In genomic region chr2L:18482989-18483388, dm6 we compare ENCODE assay signal across 3 fruit fly cellular contexts.
TF ChIP-seq lines count a peak whose summit lies in the region.

No protein-coding gene starts in this region.

- TF ChIP-seq CTCF in whole organism, embryonic (GFP tag; optimal IDR thresholded peaks at IDR 0.05; lab: Kevin White, UChicago), result no peak

TF ChIP-seq in whole organism, adult, 20 proteins besides CTCF, POLR2A, EP300 and RAD21:
- TF ChIP-seq tj (GFP tag; optimal IDR thresholded peaks at IDR 0.05; lab: Kevin White, UChicago) (peak; percentile 57), kay (GFP tag; lab: Kevin White, UChicago; ENCODE audit: borderline replicate concordance) (no peak)
TF ChIP-seq in whole organism, adult: peak in this region for 1.

TF ChIP-seq in whole organism, embryonic, 481 proteins besides CTCF, POLR2A, EP300 and RAD21:
- TF ChIP-seq Ravus (GFP tag; IDR thresholded peaks at IDR 0.05; lab: Robert Waterston, UW) (no peak), Sox100B (GFP tag; optimal IDR thresholded peaks at IDR 0.05; lab: Kevin White, UChicago) (peak; percentile 6), eve (GFP tag; optimal IDR thresholded peaks at IDR 0.05; lab: Kevin White, UChicago) (peak in 1 of 2 experiments; percentile 45), cwo (GFP tag; optimal IDR thresholded peaks at IDR 0.05; lab: Kevin White, UChicago) (peak; percentile 15), Pdp1 (GFP tag; optimal IDR thresholded peaks at IDR 0.05; lab: Kevin White, UChicago) (peak in 1 of 2 experiments; percentile 88), sqz (GFP tag; optimal IDR thresholded peaks at IDR 0.05; lab: Kevin White, UChicago) (peak; percentile 41), CG13894 (tag; optimal IDR thresholded peaks at IDR 0.05; lab: Kevin White, UChicago) (peak; percentile 78), vvl (GFP tag; IDR thresholded peaks at IDR 0.05; lab: Robert Waterston, UW) (peak; percentile 67; the same call in 1 of the 2 replicates), sens (GFP tag; lab: Kevin White, UChicago) (peak; percentile 76), Lim3 (GFP tag; IDR thresholded peaks at IDR 0.05; lab: Robert Waterston, UW) (no peak)

TF ChIP-seq in whole organism, prepupa, 60 proteins besides CTCF, POLR2A, EP300 and RAD21:
- TF ChIP-seq CG8632 (GFP tag; optimal IDR thresholded peaks at IDR 0.05; lab: Kevin White, UChicago) (no peak), fkh (GFP tag; optimal IDR thresholded peaks at IDR 0.05; lab: Kevin White, UChicago) (peak; percentile 58)
